Fruit fly (Drosophila melanogaster): ENCODE results near the gene Hcf.

- no peak for TF ChIP-seq pum (GFP tag; optimal IDR thresholded peaks at IDR 0.05)
- no peak for TF ChIP-seq danr (GFP tag; IDR thresholded peaks at IDR 0.05)
- no peak for TF ChIP-seq CG3995 (GFP tag; optimal IDR thresholded peaks at IDR 0.05)
These were observed 40.9 kb upstream of the Hcf start for dm6 chr4:318795-319194.
